Worm (Caenorhabditis elegans) whole organism, L2 larva: ENCODE measurements around the gene M03C11.6.

Source experiments
- C34F6.9 ChIP-seq: fragments of 150-350 bp; optimal IDR thresholded peaks from 2 replicates; lab custom pipeline; 2014; ENCODE audit warnings: missing biosample characterization, missing genetic modification characterization
- F13H6.1 ChIP-seq: sonication (generic microtip); optimal IDR thresholded peaks from 2 replicates; lab custom pipeline; 2016; ENCODE audit warnings: missing genetic modification characterization, missing compliant biosample characterization
- R02D3.7 ChIP-seq: fragments of 150-350 bp; optimal IDR thresholded peaks from 2 replicates; lab custom pipeline; 2014; ENCODE audit warnings: missing biosample characterization, missing genetic modification characterization
- Y55F3AM.14 ChIP-seq: fragments of 200-800 bp; sonication (Bioruptor generic); optimal IDR thresholded peaks from 2 replicates; lab custom pipeline; 2018; ENCODE audit warnings: mild to moderate bottlenecking, missing genetic modification characterization, missing compliant biosample characterization
- ZK546.5 ChIP-seq: sonication (generic microtip); optimal IDR thresholded peaks from 2 replicates; lab custom pipeline; 2017; ENCODE audit warnings: missing biosample characterization, missing genetic modification characterization
- aly-2 ChIP-seq: fragments of 150-350 bp; optimal IDR thresholded peaks from 2 replicates; lab custom pipeline; 2014; ENCODE audit warnings: missing biosample characterization, missing genetic modification characterization
- blmp-1 ChIP-seq: sonication (generic microtip); optimal IDR thresholded peaks from 2 replicates; lab custom pipeline; 2017; ENCODE audit warnings: missing genetic modification characterization, mild to moderate bottlenecking, missing compliant biosample characterization, antibody characterized with exemption, moderate library complexity; ENCODE audit not compliant: insufficient read depth
- ceh-16 ChIP-seq: fragments of 150-350 bp; optimal IDR thresholded peaks from 2 replicates; lab custom pipeline; 2014; ENCODE audit warnings: missing biosample characterization, missing genetic modification characterization
- crh-2 ChIP-seq: sonication (generic microtip); optimal IDR thresholded peaks from 2 replicates; lab custom pipeline; 2017; ENCODE audit warnings: missing biosample characterization, missing genetic modification characterization
- dmd-4 ChIP-seq: sonication (generic microtip); optimal IDR thresholded peaks from 2 replicates; lab custom pipeline; 2017; ENCODE audit warnings: missing biosample characterization, missing genetic modification characterization
- egl-27 ChIP-seq: sonication (generic microtip); optimal IDR thresholded peaks from 3 replicates; lab custom pipeline; 2017; ENCODE audit warnings: missing biosample characterization, missing genetic modification reagents, missing genetic modification characterization
- elt-1 ChIP-seq: fragments of 150-350 bp; optimal IDR thresholded peaks from 2 replicates; lab custom pipeline; 2014; ENCODE audit warnings: missing biosample characterization, missing genetic modification characterization
- elt-3 ChIP-seq: sonication (generic microtip); optimal IDR thresholded peaks from 2 replicates; lab custom pipeline; 2017; ENCODE audit warnings: missing biosample characterization, missing genetic modification characterization
- fos-1 ChIP-seq: fragments of 150-350 bp; optimal IDR thresholded peaks from 2 replicates; lab custom pipeline; 2014; ENCODE audit warnings: missing biosample characterization, missing genetic modification characterization
- lin-11 ChIP-seq: fragments of 150-350 bp; sonication (generic microtip); optimal IDR thresholded peaks from 2 replicates; lab custom pipeline; 2014; ENCODE audit warnings: missing biosample characterization, missing genetic modification characterization, inconsistent platforms, mixed read lengths
- lin-39 ChIP-seq: fragments of 150-350 bp; optimal IDR thresholded peaks from 2 replicates; lab custom pipeline; 2014; ENCODE audit warnings: missing biosample characterization, missing genetic modification reagents, missing genetic modification characterization
- lsy-2 ChIP-seq, 2 experiments: fragments of 150-350 bp in 1 of 2; sonication (generic microtip) in 1 of 2; optimal IDR thresholded peaks; 2 replicates each; lab custom pipeline; 2014 to 2017; ENCODE audit warnings: missing biosample characterization in 2 of 2, missing genetic modification characterization in 2 of 2
- mab-5 ChIP-seq: fragments of 150-350 bp; optimal IDR thresholded peaks from 2 replicates; lab custom pipeline; 2014; ENCODE audit warnings: missing biosample characterization, missing genetic modification characterization
- mdl-1 ChIP-seq, 2 experiments: fragments of 150-350 bp in 1 of 2; sonication (generic microtip) in 1 of 2; optimal IDR thresholded peaks; 2 replicates each; lab custom pipeline; 2017; ENCODE audit warnings: missing biosample characterization in 2 of 2, missing genetic modification characterization in 2 of 2
- nhr-10 ChIP-seq: sonication (generic microtip); optimal IDR thresholded peaks from 2 replicates; lab custom pipeline; 2017; ENCODE audit warnings: missing biosample characterization, missing genetic modification characterization
- nhr-11 ChIP-seq: fragments of 150-350 bp; optimal IDR thresholded peaks from 2 replicates; lab custom pipeline; 2014; ENCODE audit warnings: missing biosample characterization, missing genetic modification characterization
- nhr-12 ChIP-seq: fragments of 150-350 bp; optimal IDR thresholded peaks from 2 replicates; lab custom pipeline; 2014; ENCODE audit warnings: missing biosample characterization, missing genetic modification characterization
- nhr-129 ChIP-seq: fragments of 150-350 bp; optimal IDR thresholded peaks from 2 replicates; lab custom pipeline; 2014; ENCODE audit warnings: missing biosample characterization, missing genetic modification characterization
- nhr-23 ChIP-seq: fragments of 150-350 bp; optimal IDR thresholded peaks from 2 replicates; lab custom pipeline; 2014; ENCODE audit warnings: missing biosample characterization, missing genetic modification reagents, missing genetic modification characterization
- nhr-237 ChIP-seq: fragments of 150-350 bp; optimal IDR thresholded peaks from 2 replicates; lab custom pipeline; 2014; ENCODE audit warnings: missing biosample characterization, missing genetic modification characterization
- nhr-6 ChIP-seq: fragments of 150-350 bp; optimal IDR thresholded peaks from 2 replicates; lab custom pipeline; 2014; ENCODE audit warnings: missing biosample characterization, missing genetic modification characterization
- nhr-77 ChIP-seq: fragments of 150-350 bp; optimal IDR thresholded peaks from 2 replicates; lab custom pipeline; 2014; ENCODE audit warnings: missing biosample characterization, missing genetic modification characterization
- peb-1 ChIP-seq: fragments of 150-350 bp; optimal IDR thresholded peaks from 2 replicates; lab custom pipeline; 2014; ENCODE audit warnings: missing biosample characterization, missing genetic modification characterization
- sem-4 ChIP-seq: fragments of 150-350 bp; optimal IDR thresholded peaks from 2 replicates; lab custom pipeline; 2014; ENCODE audit warnings: missing biosample characterization, missing genetic modification reagents, missing genetic modification characterization
- skn-1 ChIP-seq: sonication (generic microtip); optimal IDR thresholded peaks from 2 replicates; lab custom pipeline; 2017; ENCODE audit warnings: missing biosample characterization, missing genetic modification characterization
- sma-3 ChIP-seq: sonication (generic microtip); optimal IDR thresholded peaks from 2 replicates; lab custom pipeline; 2016; ENCODE audit warnings: missing genetic modification reagents, missing genetic modification characterization, missing compliant biosample characterization
- sma-9 ChIP-seq, 2 experiments: fragments of 150-350 bp in 1 of 2; sonication (generic microtip) in 1 of 2; optimal IDR thresholded peaks; 2 replicates each; lab custom pipeline; 2014 to 2016; ENCODE audit warnings: missing genetic modification characterization in 2 of 2, mild to moderate bottlenecking in 1 of 2, missing biosample characterization in 1 of 2, missing compliant biosample characterization in 1 of 2, missing genetic modification reagents in 1 of 2, moderate library complexity in 1 of 2
- snpc-4 ChIP-seq: fragments of 150-350 bp; optimal IDR thresholded peaks from 2 replicates; lab custom pipeline; 2014; ENCODE audit warnings: missing biosample characterization, missing genetic modification characterization
- unc-39 ChIP-seq: fragments of 150-350 bp; optimal IDR thresholded peaks from 2 replicates; lab custom pipeline; 2014; ENCODE audit warnings: missing biosample characterization, missing genetic modification characterization
- unc-55 ChIP-seq: fragments of 150-350 bp; sonication (generic microtip); optimal IDR thresholded peaks from 3 replicates; lab custom pipeline; 2014; ENCODE audit warnings: missing biosample characterization, missing genetic modification reagents, missing genetic modification characterization
- unc-62 ChIP-seq: fragments of 150-350 bp; optimal IDR thresholded peaks from 2 replicates; lab custom pipeline; 2014; ENCODE audit warnings: missing biosample characterization, missing genetic modification reagents, missing genetic modification characterization
- zag-1 ChIP-seq: fragments of 150-350 bp; optimal IDR thresholded peaks from 2 replicates; lab custom pipeline; 2014; ENCODE audit warnings: missing biosample characterization, missing genetic modification characterization
- ztf-11 ChIP-seq: sonication (generic microtip); optimal IDR thresholded peaks from 2 replicates; lab custom pipeline; 2017; ENCODE audit warnings: missing biosample characterization, missing genetic modification characterization
- ztf-4 ChIP-seq: fragments of 150-350 bp; optimal IDR thresholded peaks from 2 replicates; lab custom pipeline; 2014; ENCODE audit warnings: missing biosample characterization, missing genetic modification characterization

Gene M03C11.6

DNA sequence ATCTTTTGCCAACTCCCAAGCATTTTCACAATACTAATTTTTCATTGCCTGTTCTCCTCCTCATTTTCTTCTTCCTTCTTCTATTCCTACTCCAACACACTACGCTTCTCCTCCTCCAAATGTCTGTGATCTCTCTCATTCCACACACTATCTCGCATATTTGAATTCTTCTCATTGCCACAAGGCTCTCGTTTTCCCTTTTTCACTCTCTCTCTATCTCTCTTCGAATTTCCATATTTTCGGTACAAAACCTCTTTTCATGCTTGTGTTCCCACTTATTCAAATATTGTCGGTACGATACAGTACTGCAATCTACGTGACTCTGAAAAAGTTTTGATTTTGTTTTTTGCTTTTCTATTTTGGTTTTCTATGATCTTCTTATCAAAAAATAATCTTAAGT, 43.2 kb downstream of the M03C11.6 start:
- no peak for TF ChIP-seq egl-27 (tag; lab: Kevin White, UChicago)
- peak in 1 of 2 experiments; percentile 18 for TF ChIP-seq lsy-2 (tag; optimal IDR thresholded peaks at IDR 0.05; lab: Kevin White, UChicago)
- TF ChIP-seq nhr-129: peak; percentile 6
- TF ChIP-seq nhr-237 (tag; lab: Kevin White, UChicago): no peak
- TF ChIP-seq lin-11 (tag; lab: Kevin White, UChicago): no peak
- TF ChIP-seq elt-3: no peak
- TF ChIP-seq peb-1 (tag; lab: Kevin White, UChicago): no peak
- no peak for TF ChIP-seq F13H6.1 (tag; lab: Kevin White, UChicago)
- TF ChIP-seq ZK546.5: no peak
- TF ChIP-seq fos-1: peak; percentile 32
- TF ChIP-seq ceh-16 (tag; lab: Kevin White, UChicago): no peak
- peak; percentile 12 for TF ChIP-seq sma-9 (GFP tag; optimal IDR thresholded peaks at IDR 0.05; lab: Kevin White, UChicago)
- no peak for TF ChIP-seq sma-9 (tag; optimal IDR thresholded peaks at IDR 0.05; lab: Kevin White, UChicago)
- TF ChIP-seq ztf-11: no peak
- no peak for TF ChIP-seq ztf-4 (tag; lab: Kevin White, UChicago)
- no peak for TF ChIP-seq aly-2 (tag; lab: Kevin White, UChicago)
- TF ChIP-seq sem-4 (tag; lab: Kevin White, UChicago): no peak
- peak; percentile 0 for TF ChIP-seq crh-2 (tag; lab: Kevin White, UChicago)
- TF ChIP-seq Y55F3AM.14 (GFP tag; lab: Kevin White, UChicago): no peak
- TF ChIP-seq unc-39 (tag; lab: Kevin White, UChicago): no peak
- no peak for TF ChIP-seq nhr-11 (tag; lab: Kevin White, UChicago)
- no peak for TF ChIP-seq blmp-1 (tag; lab: Kevin White, UChicago)
- TF ChIP-seq lin-39: no peak
- peak; percentile 53 for TF ChIP-seq C34F6.9
- TF ChIP-seq sma-3 (GFP tag; lab: Kevin White, UChicago): no peak
- TF ChIP-seq nhr-12: no peak
- TF ChIP-seq R02D3.7: no peak
- TF ChIP-seq unc-55 (GFP tag; lab: Kevin White, UChicago): peak; percentile 55
- no peak for TF ChIP-seq mdl-1 (tag; optimal IDR thresholded peaks at IDR 0.05; lab: Kevin White, UChicago)
- no peak for TF ChIP-seq unc-62
- TF ChIP-seq nhr-77 (tag; lab: Kevin White, UChicago): no peak
- TF ChIP-seq nhr-23 (tag; lab: Kevin White, UChicago): no peak
- TF ChIP-seq nhr-10 (tag; lab: Kevin White, UChicago): no peak
- TF ChIP-seq mab-5 (tag; lab: Kevin White, UChicago): no peak
- no peak for TF ChIP-seq nhr-6 (tag; lab: Kevin White, UChicago)

DNA sequence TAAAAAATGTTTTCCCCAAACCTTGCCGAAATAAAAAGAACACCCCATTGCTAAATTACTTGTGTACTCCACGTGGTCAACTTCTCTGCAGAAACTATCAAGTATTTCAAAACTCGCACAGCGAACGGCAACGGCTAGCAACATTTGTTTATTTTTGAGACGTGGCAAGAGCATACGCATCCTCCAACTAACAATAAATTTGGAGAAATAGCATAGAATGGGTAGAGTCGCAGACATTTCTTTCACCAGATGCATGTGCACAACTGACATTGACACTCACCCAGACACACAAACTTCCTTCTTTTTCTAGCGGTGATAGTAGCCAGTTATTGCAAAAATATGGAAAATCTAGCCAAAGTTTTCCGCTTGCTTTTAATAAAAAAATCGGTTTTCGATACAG, 44.2 kb downstream of the M03C11.6 start:
- TF ChIP-seq dmd-4 (tag; lab: Kevin White, UChicago) (no peak), lsy-2 (tag; optimal IDR thresholded peaks at IDR 0.05; lab: Kevin White, UChicago) (peak in 1 of 2 experiments; percentile 23), F13H6.1 (tag; lab: Kevin White, UChicago) (peak; percentile 16), snpc-4 (tag; lab: Kevin White, UChicago) (no peak), crh-2 (tag; lab: Kevin White, UChicago) (peak; percentile 82), ztf-4 (tag; lab: Kevin White, UChicago) (no peak), C34F6.9 (peak; percentile 33)

- TF ChIP-seq elt-3: no peak
- peak; percentile 72 for TF ChIP-seq fos-1
- peak; percentile 1 for TF ChIP-seq sma-9 (GFP tag; optimal IDR thresholded peaks at IDR 0.05; lab: Kevin White, UChicago)
- TF ChIP-seq sma-9 (tag; optimal IDR thresholded peaks at IDR 0.05; lab: Kevin White, UChicago): no peak
- no peak for TF ChIP-seq zag-1 (tag; lab: Kevin White, UChicago)
- no peak for TF ChIP-seq skn-1 (tag; lab: Kevin White, UChicago)
Observed at ce11 chrIII:10378899-10379298, 44.9 kb downstream of the M03C11.6 start.

DNA sequence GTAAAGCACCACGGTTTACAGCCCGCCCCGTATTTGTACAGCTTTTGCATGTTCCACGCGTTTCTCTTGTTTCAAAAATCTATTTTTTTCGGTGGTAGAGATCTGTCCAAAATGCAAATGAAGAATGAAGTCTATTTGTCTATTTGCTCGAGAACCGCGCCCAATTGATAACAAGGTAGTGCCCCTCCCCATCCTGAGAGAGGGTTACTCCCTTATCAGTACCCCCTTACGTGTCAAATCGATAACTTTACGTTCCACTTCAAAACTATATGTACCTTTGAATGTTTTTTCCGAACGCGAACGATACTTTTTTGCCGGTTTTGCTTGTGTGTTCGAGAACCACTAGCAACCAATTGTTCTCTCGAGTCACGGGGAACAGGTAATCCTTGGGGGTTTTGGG, 47.8 kb downstream of the M03C11.6 start:
- peak; percentile 85 for TF ChIP-seq fos-1
- no peak for TF ChIP-seq elt-1 (tag; lab: Kevin White, UChicago)
- no peak for TF ChIP-seq Y55F3AM.14 (GFP tag; lab: Kevin White, UChicago)
- peak; percentile 19 for TF ChIP-seq crh-2 (tag; lab: Kevin White, UChicago)
